Worm (Caenorhabditis elegans) whole organism, L3 larva: ENCODE data around the gene lgc-44.

ENCODE experiments used
- R02D3.7 ChIP-seq: fragments of 150-350 bp; optimal IDR thresholded peaks from 2 replicates; lab custom pipeline; 2014; ENCODE audit warnings: missing biosample characterization, missing genetic modification characterization
- ZK546.5 ChIP-seq: sonication (generic microtip); optimal IDR thresholded peaks from 2 replicates; lab custom pipeline; 2017; ENCODE audit warnings: missing biosample characterization, missing genetic modification characterization
- aly-2 ChIP-seq: fragments of 150-350 bp; optimal IDR thresholded peaks from 2 replicates; lab custom pipeline; 2014; ENCODE audit warnings: missing biosample characterization, missing genetic modification characterization
- ama-1 ChIP-seq: fragments of 150-350 bp; optimal IDR thresholded peaks from 2 replicates; lab custom pipeline; 2018
- ceh-16 ChIP-seq: sonication (generic microtip); optimal IDR thresholded peaks from 2 replicates; lab custom pipeline; 2017; ENCODE audit warnings: missing biosample characterization, missing genetic modification characterization
- ceh-28 ChIP-seq: fragments of 150-350 bp; optimal IDR thresholded peaks from 2 replicates; lab custom pipeline; 2014; ENCODE audit warnings: missing biosample characterization, missing genetic modification reagents, missing genetic modification characterization
- ceh-82 ChIP-seq: fragments of 150-350 bp; optimal IDR thresholded peaks from 2 replicates; lab custom pipeline; 2014; ENCODE audit warnings: missing biosample characterization, missing genetic modification characterization
- ceh-9 ChIP-seq: sonication (generic microtip); optimal IDR thresholded peaks from 2 replicates; lab custom pipeline; 2018; ENCODE audit warnings: missing biosample characterization, missing genetic modification characterization
- daf-12 ChIP-seq: fragments of 150-350 bp; optimal IDR thresholded peaks from 2 replicates; lab custom pipeline; 2014; ENCODE audit warnings: missing biosample characterization, missing genetic modification reagents, missing genetic modification characterization
- egl-27 ChIP-seq: sonication (generic microtip); optimal IDR thresholded peaks from 4 replicates; lab custom pipeline; 2017; ENCODE audit warnings: missing biosample characterization, missing genetic modification reagents, missing genetic modification characterization
- egl-5 ChIP-seq: fragments of 150-350 bp; optimal IDR thresholded peaks from 2 replicates; lab custom pipeline; 2017; ENCODE audit warnings: missing biosample characterization, missing genetic modification reagents, missing genetic modification characterization, inconsistent platforms
- elt-1 ChIP-seq: fragments of 150-350 bp; optimal IDR thresholded peaks from 2 replicates; lab custom pipeline; 2014; ENCODE audit warnings: missing biosample characterization, missing genetic modification characterization
- elt-2 ChIP-seq: sonication (generic microtip); optimal IDR thresholded peaks from 2 replicates; lab custom pipeline; 2016; ENCODE audit warnings: missing genetic modification reagents, mild to moderate bottlenecking, missing genetic modification characterization, missing compliant biosample characterization
- elt-3 ChIP-seq, 3 experiments: fragments of 150-350 bp in 1 of 3; sonication (generic microtip) in 2 of 3; optimal IDR thresholded peaks; 2 replicates in 2 of 3; 4 replicates in 1 of 3; lab custom pipeline; 2014 to 2017; ENCODE audit warnings: missing biosample characterization in 3 of 3, missing genetic modification characterization in 3 of 3
- eor-1 ChIP-seq, 2 experiments: fragments of 150-350 bp; optimal IDR thresholded peaks; 2 replicates each; lab custom pipeline; 2014 to 2018; ENCODE audit warnings: missing biosample characterization in 2 of 2, missing genetic modification characterization in 2 of 2
- fkh-10 ChIP-seq: sonication (generic microtip); optimal IDR thresholded peaks from 2 replicates; lab custom pipeline; 2017; ENCODE audit warnings: missing biosample characterization, missing genetic modification reagents, missing genetic modification characterization
- fkh-2 ChIP-seq: fragments of 150-350 bp; optimal IDR thresholded peaks from 2 replicates; lab custom pipeline; 2014; ENCODE audit warnings: missing biosample characterization, missing genetic modification reagents, missing genetic modification characterization
- fos-1 ChIP-seq: fragments of 150-350 bp; optimal IDR thresholded peaks from 2 replicates; lab custom pipeline; 2014; ENCODE audit warnings: missing biosample characterization, missing genetic modification characterization
- hmg-11 ChIP-seq: sonication (generic microtip); optimal IDR thresholded peaks from 2 replicates; lab custom pipeline; 2016; ENCODE audit warnings: missing genetic modification characterization, missing compliant biosample characterization
- jun-1 ChIP-seq: fragments of 150-350 bp; optimal IDR thresholded peaks from 2 replicates; lab custom pipeline; 2014; ENCODE audit warnings: missing biosample characterization, missing genetic modification reagents, missing genetic modification characterization
- lin-39 ChIP-seq: fragments of 150-350 bp; optimal IDR thresholded peaks from 2 replicates; lab custom pipeline; 2018; ENCODE audit warnings: missing biosample characterization, missing genetic modification reagents, missing genetic modification characterization
- lsy-12 ChIP-seq: sonication (generic microtip); optimal IDR thresholded peaks from 2 replicates; lab custom pipeline; 2016; ENCODE audit warnings: mild to moderate bottlenecking, missing genetic modification characterization, missing compliant biosample characterization
- mdl-1 ChIP-seq: fragments of 150-350 bp; optimal IDR thresholded peaks from 2 replicates; lab custom pipeline; 2014; ENCODE audit warnings: missing biosample characterization, missing genetic modification characterization
- mml-1 ChIP-seq: fragments of 150-350 bp; sonication (generic microtip); optimal IDR thresholded peaks from 3 replicates; lab custom pipeline; 2014; ENCODE audit warnings: missing biosample characterization, missing genetic modification characterization
- nfya-1 ChIP-seq: sonication (generic microtip); optimal IDR thresholded peaks from 2 replicates; lab custom pipeline; 2017; ENCODE audit warnings: missing genetic modification characterization, mild to moderate bottlenecking, missing compliant biosample characterization, antibody characterized with exemption, moderate library complexity; ENCODE audit not compliant: insufficient read depth
- nhr-11 ChIP-seq: fragments of 150-350 bp; optimal IDR thresholded peaks from 2 replicates; lab custom pipeline; 2014; ENCODE audit warnings: missing biosample characterization, missing genetic modification characterization
- nhr-12 ChIP-seq: fragments of 150-350 bp; optimal IDR thresholded peaks from 2 replicates; lab custom pipeline; 2014; ENCODE audit warnings: missing biosample characterization, missing genetic modification characterization
- nhr-23 ChIP-seq: fragments of 150-350 bp; optimal IDR thresholded peaks from 2 replicates; lab custom pipeline; 2014; ENCODE audit warnings: missing biosample characterization, missing genetic modification reagents, missing genetic modification characterization
- nhr-237 ChIP-seq: fragments of 150-350 bp; optimal IDR thresholded peaks from 2 replicates; lab custom pipeline; 2014; ENCODE audit warnings: missing biosample characterization, missing genetic modification characterization
- nhr-25 ChIP-seq: sonication (generic microtip); optimal IDR thresholded peaks from 2 replicates; lab custom pipeline; 2017; ENCODE audit warnings: missing biosample characterization, missing genetic modification characterization
- nhr-28 ChIP-seq: fragments of 150-350 bp; optimal IDR thresholded peaks from 2 replicates; lab custom pipeline; 2014; ENCODE audit warnings: missing biosample characterization, missing genetic modification characterization
- nhr-67 ChIP-seq: fragments of 150-350 bp; optimal IDR thresholded peaks from 2 replicates; lab custom pipeline; 2014; ENCODE audit warnings: missing biosample characterization, missing genetic modification characterization
- nhr-76 ChIP-seq: fragments of 150-350 bp; sonication (generic microtip); optimal IDR thresholded peaks from 5 replicates; lab custom pipeline; 2014; ENCODE audit warnings: missing biosample characterization, missing genetic modification characterization
- nhr-77 ChIP-seq: fragments of 150-350 bp; optimal IDR thresholded peaks from 2 replicates; lab custom pipeline; 2014; ENCODE audit warnings: missing biosample characterization, missing genetic modification characterization
- pha-4 ChIP-seq: fragments of 150-350 bp; optimal IDR thresholded peaks from 2 replicates; lab custom pipeline; 2014; ENCODE audit warnings: missing biosample characterization, missing genetic modification reagents, missing genetic modification characterization
- pqm-1 ChIP-seq: fragments of 150-350 bp; optimal IDR thresholded peaks from 2 replicates; lab custom pipeline; 2017; ENCODE audit warnings: missing biosample characterization, missing genetic modification characterization, inconsistent platforms
- sea-2 ChIP-seq: fragments of 150-350 bp; sonication (generic microtip); optimal IDR thresholded peaks from 4 replicates; lab custom pipeline; 2014; ENCODE audit warnings: missing biosample characterization, missing genetic modification reagents, missing genetic modification characterization
- skn-1 ChIP-seq: fragments of 150-350 bp; optimal IDR thresholded peaks from 2 replicates; lab custom pipeline; 2014; ENCODE audit warnings: missing biosample characterization, missing genetic modification characterization
- snpc-4 ChIP-seq: fragments of 150-350 bp; optimal IDR thresholded peaks from 2 replicates; lab custom pipeline; 2014; ENCODE audit warnings: missing biosample characterization, missing genetic modification characterization
- tbx-2 ChIP-seq: sonication (generic microtip); optimal IDR thresholded peaks from 2 replicates; lab custom pipeline; 2016; ENCODE audit warnings: mild to moderate bottlenecking, missing genetic modification characterization, missing compliant biosample characterization
- unc-39 ChIP-seq: sonication (generic microtip); optimal IDR thresholded peaks from 4 replicates; lab custom pipeline; 2017; ENCODE audit warnings: missing biosample characterization, missing genetic modification characterization
- unc-62 ChIP-seq: fragments of 150-350 bp; sonication (generic microtip); optimal IDR thresholded peaks from 4 replicates; lab custom pipeline; 2014; ENCODE audit warnings: missing biosample characterization, missing genetic modification reagents, missing genetic modification characterization
- zag-1 ChIP-seq: fragments of 150-350 bp; optimal IDR thresholded peaks from 2 replicates; lab custom pipeline; 2014; ENCODE audit warnings: missing biosample characterization, missing genetic modification characterization
- ztf-11 ChIP-seq: fragments of 150-350 bp; optimal IDR thresholded peaks from 2 replicates; lab custom pipeline; 2014; ENCODE audit warnings: missing biosample characterization, missing genetic modification characterization
- ztf-4 ChIP-seq: fragments of 150-350 bp; optimal IDR thresholded peaks from 2 replicates; lab custom pipeline; 2014; ENCODE audit warnings: missing biosample characterization, missing genetic modification characterization

Gene lgc-44

DNA sequence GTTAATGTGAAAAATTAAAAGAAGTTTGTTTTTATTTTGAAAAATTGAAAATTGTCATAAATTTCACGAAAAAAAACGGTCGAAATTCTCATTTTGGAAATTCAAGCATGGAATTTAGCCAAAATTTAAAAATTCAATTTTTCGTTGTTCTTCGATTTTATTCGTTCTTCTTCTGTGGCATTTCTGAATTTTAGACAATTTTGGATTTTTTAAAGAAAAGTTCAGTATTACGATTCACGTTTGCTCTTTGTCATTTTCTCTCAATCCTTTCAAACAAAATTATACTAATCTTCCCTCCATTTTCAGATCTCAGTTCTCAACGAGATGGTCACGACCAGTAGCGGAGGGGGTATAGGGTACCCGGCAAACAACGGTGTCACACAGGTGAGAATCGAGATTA, 3.2 kb upstream of the lgc-44 start, which contains the start of gene ape-1:
TSS of gene ape-1 (plus strand) at position 301 of the 400 bp plus-strand sequence.
- TF ChIP-seq egl-5 (tag; lab: Kevin White, UChicago) (no peak), pqm-1 (tag; lab: Kevin White, UChicago) (no peak), mdl-1 (tag; lab: Kevin White, UChicago) (no peak), nhr-76 (no peak), lsy-12 (tag; lab: Kevin White, UChicago) (no peak), fos-1 (tag; lab: Kevin White, UChicago) (no peak), hmg-11 (tag; lab: Kevin White, UChicago) (no peak), ztf-4 (tag; lab: Kevin White, UChicago) (no peak), nhr-28 (tag; lab: Kevin White, UChicago) (no peak), mml-1 (tag; lab: Kevin White, UChicago) (no peak), nhr-23 (tag; lab: Kevin White, UChicago) (no peak), unc-62 (GFP tag; lab: Kevin White, UChicago) (no peak), skn-1 (tag; lab: Kevin White, UChicago) (no peak), ceh-82 (tag; lab: Kevin White, UChicago) (no peak), snpc-4 (tag; lab: Kevin White, UChicago) (no peak), zag-1 (tag; lab: Kevin White, UChicago) (no peak), nfya-1 (tag; lab: Kevin White, UChicago) (no peak), nhr-237 (tag; lab: Kevin White, UChicago) (no peak), fkh-2 (no peak)

ce11 chrV:11674594-11675579, 2.5 kb upstream of the lgc-44 start:
- no peak for TF ChIP-seq nhr-77
- no peak for TF ChIP-seq snpc-4 (tag; lab: Kevin White, UChicago)
- no peak for TF ChIP-seq ztf-11 (tag; lab: Kevin White, UChicago)
- no peak for TF ChIP-seq nhr-23 (tag; lab: Kevin White, UChicago)
- TF ChIP-seq fos-1 (tag; lab: Kevin White, UChicago) = no peak
- no peak for TF ChIP-seq egl-5 (tag; lab: Kevin White, UChicago)
- no peak for TF ChIP-seq ama-1
- no peak for TF ChIP-seq nhr-76
- no peak for TF ChIP-seq ceh-82 (tag; lab: Kevin White, UChicago)
- TF ChIP-seq elt-2 (tag; lab: Kevin White, UChicago) = peak; percentile 70
- no peak for TF ChIP-seq tbx-2
- no peak for TF ChIP-seq elt-1 (tag; lab: Kevin White, UChicago)
- TF ChIP-seq lin-39 (tag; lab: Kevin White, UChicago) = no peak
- no peak for TF ChIP-seq mml-1 (tag; lab: Kevin White, UChicago)
- TF ChIP-seq nhr-12 = no peak
- no peak for TF ChIP-seq skn-1 (tag; lab: Kevin White, UChicago)
- no peak for TF ChIP-seq egl-27 (tag; lab: Kevin White, UChicago)
- peak; percentile 2 for TF ChIP-seq nhr-25 (tag; lab: Kevin White, UChicago)
- no peak for TF ChIP-seq hmg-11 (tag; lab: Kevin White, UChicago)
- no peak for TF ChIP-seq ceh-28 (tag; lab: Kevin White, UChicago)
- TF ChIP-seq R02D3.7 (tag; lab: Kevin White, UChicago) = no peak
- peak; percentile 84 for TF ChIP-seq pha-4 (tag; lab: Kevin White, UChicago)
- no peak for TF ChIP-seq ceh-9 (tag; lab: Kevin White, UChicago)
- peak; percentile 1 for TF ChIP-seq jun-1 (tag; lab: Kevin White, UChicago)
- no peak for TF ChIP-seq elt-3 (tag; optimal IDR thresholded peaks at IDR 0.05; lab: Kevin White, UChicago)
- TF ChIP-seq nhr-67 (tag; lab: Kevin White, UChicago) = no peak
- TF ChIP-seq aly-2 = no peak
- TF ChIP-seq ztf-4 (tag; lab: Kevin White, UChicago) = no peak
- peak; percentile 50 for TF ChIP-seq fkh-10
- TF ChIP-seq zag-1 (tag; lab: Kevin White, UChicago) = no peak
- TF ChIP-seq daf-12 = no peak
- TF ChIP-seq unc-39 (tag; lab: Kevin White, UChicago) = no peak
- TF ChIP-seq nhr-237 (tag; lab: Kevin White, UChicago) = no peak
- TF ChIP-seq ZK546.5 (tag; lab: Kevin White, UChicago) = no peak
- TF ChIP-seq sea-2 (GFP tag; lab: Kevin White, UChicago) = no peak
- no peak for TF ChIP-seq nhr-11 (tag; lab: Kevin White, UChicago)
- no peak for TF ChIP-seq fkh-2
- no peak for TF ChIP-seq eor-1 (tag; optimal IDR thresholded peaks at IDR 0.05; lab: Kevin White, UChicago)
- TF ChIP-seq ceh-16 (tag; lab: Kevin White, UChicago) = no peak
- peak; percentile 50 for TF ChIP-seq pqm-1 (tag; lab: Kevin White, UChicago)
- no peak for TF ChIP-seq unc-62 (GFP tag; lab: Kevin White, UChicago)
- no peak for TF ChIP-seq nfya-1 (tag; lab: Kevin White, UChicago)
- TF ChIP-seq lsy-12 (tag; lab: Kevin White, UChicago) = no peak
